Worm (Caenorhabditis elegans) whole organism, midembryonic: ENCODE measurements around the gene pafo-1.
"Not testable (repeated sequence)": the region's sequence is repeated elsewhere in the genome, so short reads cannot be mapped to it uniquely, and the experiment has no call there.

Source experiments
- T22C8.4 ChIP-seq: fragments of 200-800 bp; sonication (Bioruptor generic); IDR thresholded peaks from 2 replicates; pipeline ENCODE4 v1.3.6; 2022; ENCODE audit warnings: missing genetic modification characterization, missing compliant biosample characterization
- cog-1 ChIP-seq: sonication (generic microtip); optimal IDR thresholded peaks from 2 replicates; lab custom pipeline; 2016; ENCODE audit warnings: missing genetic modification characterization, missing compliant biosample characterization
- flt-1 ChIP-seq: fragments of 200-800 bp; sonication (Bioruptor generic); IDR thresholded peaks from 2 replicates; pipeline ENCODE4 v1.3.6; 2022; ENCODE audit warnings: missing genetic modification characterization, missing compliant biosample characterization
- klf-2 ChIP-seq: fragments of 200-800 bp; sonication (Bioruptor generic); conservative IDR thresholded peaks from 2 replicates; pipeline ENCODE4 v1.3.6; 2022; ENCODE audit warnings: missing genetic modification reagents, missing genetic modification characterization, missing compliant biosample characterization
- med-1 ChIP-seq: sonication (generic microtip); optimal IDR thresholded peaks from 2 replicates; lab custom pipeline; 2017; ENCODE audit warnings: missing genetic modification characterization, mild to moderate bottlenecking, missing compliant biosample characterization, antibody characterized with exemption, missing genetic modification reagents; ENCODE audit not compliant: insufficient read depth
- ref-1 ChIP-seq: fragments of 200-800 bp; sonication (Bioruptor generic); conservative IDR thresholded peaks from 2 replicates; pipeline ENCODE4 v1.3.6; 2022; ENCODE audit warnings: missing genetic modification reagents, missing genetic modification characterization, missing compliant biosample characterization
- tab-1 ChIP-seq: fragments of 200-800 bp; sonication (Bioruptor generic); IDR thresholded peaks from 2 replicates; pipeline ENCODE4 v1.3.6; 2022; ENCODE audit warnings: missing genetic modification characterization, missing compliant biosample characterization
- ztf-23 ChIP-seq: fragments of 200-800 bp; sonication (Bioruptor generic); IDR thresholded peaks from 2 replicates; pipeline ENCODE4 v1.3.6; 2022; ENCODE audit warnings: missing genetic modification reagents, missing genetic modification characterization, missing compliant biosample characterization
- ztf-29 ChIP-seq: fragments of 200-800 bp; sonication (Bioruptor generic); IDR thresholded peaks from 2 replicates; pipeline ENCODE4 v1.3.6; 2022; ENCODE audit warnings: missing genetic modification reagents, missing genetic modification characterization, missing compliant biosample characterization

Gene pafo-1

ce11 chrV:11521448-11521847, at the start of gene pafo-1:
pafo-1 (plus strand) TSS chrV:11521703.
- TF ChIP-seq cog-1 (tag; lab: Kevin White, UChicago) = peak; percentile 52
- TF ChIP-seq med-1 (GFP tag; lab: Kevin White, UChicago) = peak; percentile 27
- TF ChIP-seq ref-1 (GFP tag; lab: Robert Waterston, UW) = no peak
- TF ChIP-seq tab-1 (GFP tag; lab: Robert Waterston, UW) = peak; percentile 30; the same call in 1 of the 2 replicates
- TF ChIP-seq ztf-23 (GFP tag; lab: Robert Waterston, UW) = peak; percentile 78
- peak; percentile 67; the same call in 1 of the 2 replicates for TF ChIP-seq flt-1 (GFP tag; lab: Robert Waterston, UW)
- TF ChIP-seq ztf-29 (GFP tag; lab: Robert Waterston, UW) = no peak
- no peak; the same call in 1 of the 2 replicates for TF ChIP-seq T22C8.4 (GFP tag; lab: Robert Waterston, UW)
- no peak for TF ChIP-seq klf-2 (GFP tag; lab: Robert Waterston, UW)

ce11 chrV:11472209-11472608, 49.3 kb upstream of the pafo-1 start, which contains the start of the genes nas-20 and nas-21:
nas-20 (minus strand) TSS chrV:11472309.
nas-21 (plus strand) TSS chrV:11472564.
- TF ChIP-seq klf-2 (GFP tag; lab: Robert Waterston, UW) (no peak), ref-1 (GFP tag; lab: Robert Waterston, UW) (no peak), T22C8.4 (GFP tag; lab: Robert Waterston, UW) (no peak), ztf-29 (GFP tag; lab: Robert Waterston, UW) (no peak), tab-1 (GFP tag; lab: Robert Waterston, UW) (no peak), flt-1 (GFP tag; lab: Robert Waterston, UW) (no peak), ztf-23 (GFP tag; lab: Robert Waterston, UW) (no peak), cog-1 (tag; lab: Kevin White, UChicago) (no peak), med-1 (GFP tag; lab: Kevin White, UChicago) (no peak)

ce11 chrV:11474399-11474798, 47.1 kb upstream of the pafo-1 start, which contains the start of gene nas-22:
nas-22 (plus strand) TSS chrV:11474699.
- TF ChIP-seq ref-1 (GFP tag; lab: Robert Waterston, UW) (no peak), klf-2 (GFP tag; lab: Robert Waterston, UW) (no peak), ztf-23 (GFP tag; lab: Robert Waterston, UW) (no peak)

DNA sequence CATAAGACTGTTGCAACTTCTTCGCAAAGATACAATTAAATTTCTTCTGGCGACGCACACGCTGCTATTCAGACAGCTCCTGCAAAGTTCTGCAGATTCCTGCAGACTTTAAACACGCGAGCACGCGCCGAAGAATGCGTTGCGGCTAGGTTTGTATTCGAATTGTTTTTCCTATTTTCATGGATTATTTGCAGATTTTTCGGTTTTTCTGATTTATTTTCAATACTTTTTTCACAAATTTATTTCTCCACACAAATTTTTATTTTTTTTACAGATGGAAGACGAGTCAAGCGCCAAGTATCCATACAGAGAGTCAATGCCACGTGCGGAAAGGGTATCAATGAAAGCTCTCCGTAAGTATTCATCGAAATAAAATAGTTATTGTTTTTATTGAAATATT, 45.9 kb upstream of the pafo-1 start, which contains the start of gene T11F9.7:
Gene T11F9.7 (plus strand): TSS at position 301 of the 400 bp plus-strand sequence.
- TF ChIP-seq klf-2, ztf-23, ztf-29 (GFP tag; lab: Robert Waterston, UW): not testable (repeated sequence)

DNA sequence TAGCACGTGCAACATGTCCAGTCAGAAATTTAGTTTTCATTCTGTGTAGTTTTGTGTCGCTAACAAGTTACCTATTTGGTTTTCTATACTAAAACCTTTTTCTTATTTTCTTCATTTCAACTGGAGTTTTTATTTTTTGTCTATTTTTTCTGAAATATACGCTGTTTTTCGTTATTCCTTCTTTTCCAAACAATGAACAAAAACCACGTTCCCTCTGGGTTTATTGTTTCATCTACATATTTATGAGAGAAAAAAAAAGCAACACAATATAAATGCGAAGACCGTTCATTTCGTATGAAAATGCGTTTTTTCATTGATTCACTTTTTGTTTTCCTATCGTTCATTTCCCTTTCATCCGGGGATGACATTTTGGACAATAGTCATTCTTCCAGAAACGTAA, 42.1 kb upstream of the pafo-1 start, which contains the start of gene T11F9.22:
Gene T11F9.22 (plus strand): TSS at position 301 of the 400 bp plus-strand sequence.
- TF ChIP-seq ztf-29 (GFP tag; lab: Robert Waterston, UW) (no peak), tab-1 (GFP tag; lab: Robert Waterston, UW) (no peak), cog-1 (tag; lab: Kevin White, UChicago) (no peak), ztf-23 (GFP tag; lab: Robert Waterston, UW) (no peak), T22C8.4 (GFP tag; lab: Robert Waterston, UW) (no peak), ref-1 (GFP tag; lab: Robert Waterston, UW) (no peak), klf-2 (GFP tag; lab: Robert Waterston, UW) (no peak), med-1 (GFP tag; lab: Kevin White, UChicago) (no peak), flt-1 (GFP tag; lab: Robert Waterston, UW) (no peak)

DNA sequence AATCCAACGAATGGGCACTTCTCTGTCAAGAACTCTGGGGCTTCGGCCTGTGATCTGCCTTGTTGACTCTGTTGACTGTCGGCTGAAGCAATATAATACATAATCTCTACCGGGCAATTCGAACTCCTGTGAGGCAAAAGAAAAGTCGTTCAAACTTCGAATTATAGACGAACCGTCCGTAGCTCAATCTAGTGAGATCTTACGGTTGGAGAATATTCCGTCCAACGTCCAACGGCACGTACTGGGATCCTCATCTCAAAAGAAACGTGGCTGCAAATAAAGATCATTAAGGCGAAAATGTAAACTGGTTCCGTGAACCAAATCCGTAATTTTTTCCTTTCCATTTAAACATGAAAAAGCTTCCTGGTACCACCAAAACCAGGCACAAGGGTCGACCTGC, 40.8 kb upstream of the pafo-1 start, which contains the start of gene T11F9.14:
Gene T11F9.14 (minus strand): TSS at position 101 of the 400 bp plus-strand sequence.
- TF ChIP-seq tab-1, ztf-23, T22C8.4 (GFP tag; lab: Robert Waterston, UW): not testable (repeated sequence)

DNA sequence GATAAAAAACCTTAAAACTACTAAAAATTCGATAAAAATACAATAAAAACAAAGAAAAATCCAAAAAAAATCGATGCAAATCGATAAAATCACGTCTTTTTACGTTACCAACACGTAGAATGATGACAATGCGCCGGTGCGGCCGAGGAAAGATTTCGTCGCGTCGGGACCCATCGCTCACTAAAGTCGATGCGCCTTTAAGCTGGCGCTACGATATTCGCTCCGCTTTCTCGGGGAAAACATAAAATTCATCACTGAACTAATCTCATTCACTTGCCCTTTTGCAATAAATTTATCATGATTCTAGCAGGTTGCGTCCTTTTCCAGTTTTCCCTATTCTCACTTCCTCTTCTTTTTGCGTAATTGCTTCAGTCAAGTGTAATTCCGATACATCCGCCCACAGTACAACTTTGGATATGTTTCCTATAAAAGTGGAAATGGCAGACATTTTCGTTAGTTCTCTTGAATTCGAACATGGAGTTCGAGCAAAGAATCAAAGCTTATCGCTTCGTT, 37.9 kb upstream of the pafo-1 start, which contains the start of gene col-157:
Gene col-157 (plus strand): TSS at position 463 of the 513 bp plus-strand sequence.
- not testable (repeated sequence) for TF ChIP-seq flt-1, tab-1, klf-2 (GFP tag; lab: Robert Waterston, UW)

DNA sequence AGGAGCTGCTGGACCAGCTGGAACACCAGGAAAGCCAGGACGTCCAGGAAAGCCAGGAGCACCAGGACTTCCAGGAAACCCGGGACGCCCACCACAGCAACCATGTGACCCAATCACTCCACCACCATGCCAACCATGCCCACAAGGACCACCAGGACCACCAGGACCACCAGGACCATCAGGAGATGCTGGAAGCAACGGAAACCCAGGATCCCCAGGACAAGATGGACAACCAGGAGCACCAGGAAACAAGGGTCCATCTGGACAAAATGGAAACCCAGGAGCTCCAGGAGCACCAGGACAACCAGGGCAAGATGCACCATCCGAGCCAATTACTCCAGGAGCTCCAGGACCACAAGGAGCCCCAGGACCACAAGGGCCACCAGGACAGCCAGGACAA, 37.1 kb upstream of the pafo-1 start:
- TF ChIP-seq cog-1 (tag; lab: Kevin White, UChicago) (no peak), med-1 (GFP tag; lab: Kevin White, UChicago) (no peak), flt-1 (GFP tag; lab: Robert Waterston, UW) (no peak), T22C8.4 (GFP tag; lab: Robert Waterston, UW) (no peak), ztf-29 (GFP tag; lab: Robert Waterston, UW) (no peak), ref-1 (GFP tag; lab: Robert Waterston, UW) (no peak), tab-1 (GFP tag; lab: Robert Waterston, UW) (no peak), ztf-23 (GFP tag; lab: Robert Waterston, UW) (no peak)

DNA sequence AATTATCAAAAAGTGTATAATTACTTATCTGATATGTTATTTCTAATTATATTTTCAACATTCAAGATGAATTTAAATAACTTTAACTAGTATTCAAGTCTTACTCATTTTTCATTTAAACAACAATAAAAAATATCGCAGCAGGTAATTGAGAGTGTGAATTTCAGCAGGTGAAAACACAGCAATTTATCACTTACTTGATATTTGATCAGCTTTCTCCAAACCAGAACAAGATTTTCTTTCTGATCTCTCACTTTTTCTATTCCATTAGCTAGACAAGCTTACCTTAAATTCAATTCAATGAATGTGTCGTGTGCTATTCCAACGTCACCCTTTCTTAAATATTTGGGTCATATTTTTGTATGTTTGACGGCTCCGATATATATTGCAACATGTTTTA, 35.9 kb upstream of the pafo-1 start, which contains the start of gene srh-1:
Gene srh-1 (plus strand): TSS at position 301 of the 400 bp plus-strand sequence.
- TF ChIP-seq med-1 (GFP tag; lab: Kevin White, UChicago) (no peak), klf-2 (GFP tag; lab: Robert Waterston, UW) (no peak), ztf-23 (GFP tag; lab: Robert Waterston, UW) (no peak), ztf-29 (GFP tag; lab: Robert Waterston, UW) (no peak)
